Worm (Caenorhabditis elegans) whole organism, L4/young adult: Measurements from ENCODE around the gene srw-68.

ENCODE experiments used
- W03F9.2 ChIP-seq: fragments of 150-350 bp; optimal IDR thresholded peaks from 2 replicates; lab custom pipeline; 2014; ENCODE audit warnings: missing biosample characterization, missing genetic modification characterization
- dao-5 ChIP-seq: sonication (generic microtip); optimal IDR thresholded peaks from 2 replicates; lab custom pipeline; 2016; ENCODE audit warnings: missing genotype, missing genetic modification characterization, moderate library complexity, missing compliant biosample characterization
- him-1 ChIP-seq: sonication (generic microtip); optimal IDR thresholded peaks from 2 replicates; lab custom pipeline; 2016; ENCODE audit warnings: missing genotype, missing genetic modification reagents, missing genetic modification characterization, missing compliant biosample characterization

- no peak for TF ChIP-seq him-1 (tag; lab: Kevin White, UChicago)
- TF ChIP-seq dao-5 = no peak
- no peak for TF ChIP-seq W03F9.2 (tag; lab: Kevin White, UChicago)
Observed at ce11 chrV:7379384-7379783, 47.1 kb downstream of the srw-68 start, which contains the start of gene srsx-24.
